Worm (Caenorhabditis elegans): Measurements from ENCODE around the gene wht-3.

Gene wht-3

DNA sequence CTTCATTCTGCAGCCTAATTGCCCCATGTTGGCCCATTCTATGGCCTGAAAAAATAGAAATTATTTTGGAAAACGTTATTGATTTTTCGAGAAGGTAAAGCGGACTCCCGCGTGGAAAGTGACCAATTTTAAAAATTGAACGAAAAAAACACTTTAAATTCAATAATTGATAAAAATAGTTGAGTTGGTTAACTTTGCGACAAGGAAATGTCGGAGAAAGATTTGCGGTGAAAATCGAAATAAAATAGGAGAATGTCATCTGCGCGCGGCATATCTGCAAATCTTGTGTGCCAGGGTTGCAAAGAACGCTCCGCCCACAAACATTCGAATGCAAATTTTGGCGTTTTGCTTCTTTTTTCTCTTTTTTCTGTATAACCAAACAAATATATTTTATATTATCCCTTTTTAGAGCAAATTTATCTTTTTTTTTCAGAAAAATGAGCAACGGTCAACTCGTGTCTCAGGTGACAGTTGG is 19.5 kb upstream of the wht-3 start, which contains the start of the genes rnf-121 and C16C10.4 (continued):
- peak; percentile 94 for TF ChIP-seq ref-2 (tag; optimal IDR thresholded peaks at IDR 0.05)
- TF ChIP-seq ceh-6 (GFP tag; optimal IDR thresholded peaks at IDR 0.05), result peak; percentile 85
- TF ChIP-seq ceh-2 (tag; optimal IDR thresholded peaks at IDR 0.05), result peak; percentile 92
- peak; percentile 92 for TF ChIP-seq ceh-19 (GFP tag; optimal IDR thresholded peaks at IDR 0.05)
- TF ChIP-seq unc-55 (GFP tag; optimal IDR thresholded peaks at IDR 0.05), result no peak
- peak; percentile 85 for TF ChIP-seq zip-5 (tag; optimal IDR thresholded peaks at IDR 0.05)
- TF ChIP-seq nhr-11 (tag; optimal IDR thresholded peaks at IDR 0.05), result no peak
- TF ChIP-seq mec-3 (tag; optimal IDR thresholded peaks at IDR 0.05; ENCODE audit: borderline replicate concordance), result no peak
- TF ChIP-seq pha-2 (tag; optimal IDR thresholded peaks at IDR 0.05), result peak; percentile 92
- TF ChIP-seq elt-4 (tag; optimal IDR thresholded peaks at IDR 0.05), result no peak
- peak; percentile 93 for TF ChIP-seq rnt-1 (tag; optimal IDR thresholded peaks at IDR 0.05)
- TF ChIP-seq hlh-13 (GFP tag; optimal IDR thresholded peaks at IDR 0.05), result peak; percentile 71
- TF ChIP-seq pros-1 (tag; optimal IDR thresholded peaks at IDR 0.05), result peak; percentile 11
- no peak for TF ChIP-seq pha-4 (tag; optimal IDR thresholded peaks at IDR 0.05)
- TF ChIP-seq ceh-30 (tag; optimal IDR thresholded peaks at IDR 0.05), result peak; percentile 93
- TF ChIP-seq dve-1 (tag; optimal IDR thresholded peaks at IDR 0.05), result peak; percentile 65
- peak; percentile 89 for TF ChIP-seq ahr-1 (tag; optimal IDR thresholded peaks at IDR 0.05)

DNA sequence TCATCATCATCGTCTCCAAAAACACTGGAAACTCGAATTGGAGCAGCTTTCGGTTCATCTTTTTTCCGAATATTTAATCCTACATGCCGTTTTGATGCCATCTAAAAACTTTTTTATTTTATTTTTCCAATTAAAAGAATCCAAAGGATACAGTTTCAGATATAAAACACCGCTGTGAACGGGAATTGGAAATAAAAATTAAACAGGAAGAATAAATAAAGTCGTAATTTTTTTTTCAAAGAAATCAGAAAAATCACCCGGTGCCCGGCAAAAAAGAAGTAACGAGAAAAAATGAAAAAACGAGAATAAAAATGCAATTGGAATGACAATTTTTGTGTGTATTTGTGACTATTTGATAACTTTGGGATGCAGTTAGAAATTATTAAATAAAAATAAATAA is 17.3 kb upstream of the wht-3 start, which contains the start of gene ccdc-55:
ccdc-55 (minus strand) TSS at position 101 of the 400 bp plus-strand sequence.
- TF ChIP-seq fkh-6 (tag; optimal IDR thresholded peaks at IDR 0.05) (no peak), hlh-13 (GFP tag; optimal IDR thresholded peaks at IDR 0.05) (no peak), lim-6 (tag; optimal IDR thresholded peaks at IDR 0.05) (no peak), ets-4 (tag; optimal IDR thresholded peaks at IDR 0.05) (no peak)

DNA sequence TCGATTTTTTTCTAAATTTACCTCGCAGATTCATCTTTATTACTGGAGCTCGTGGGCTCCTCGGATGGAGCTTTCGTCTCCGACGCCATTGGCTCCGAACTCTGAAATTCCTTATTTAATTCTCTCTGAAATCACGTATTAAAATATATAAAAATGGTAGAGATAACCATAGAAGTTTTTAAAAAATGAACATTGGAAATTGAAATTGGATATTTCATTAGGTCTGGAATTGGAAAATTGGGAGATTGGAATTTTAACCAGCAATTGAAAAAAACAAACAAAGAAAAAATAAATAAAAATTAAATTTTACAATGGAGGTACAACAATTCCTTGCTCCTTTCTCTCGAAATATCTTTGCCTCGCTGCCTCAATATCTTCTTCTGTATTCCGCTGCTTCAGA is 15.3 kb upstream of the wht-3 start, which contains the start of gene rnf-5:
rnf-5 (minus strand) TSS at position 101 of the 400 bp plus-strand sequence.
- no peak for TF ChIP-seq ttx-3 (tag; optimal IDR thresholded peaks at IDR 0.05)
- TF ChIP-seq gmeb-2 (tag; optimal IDR thresholded peaks at IDR 0.05), result no peak
- TF ChIP-seq ceh-48 (tag; optimal IDR thresholded peaks at IDR 0.05), result no peak
- no peak for TF ChIP-seq mec-3 (tag; optimal IDR thresholded peaks at IDR 0.05; ENCODE audit: borderline replicate concordance)
- no peak for TF ChIP-seq pha-4 (tag; optimal IDR thresholded peaks at IDR 0.05)
- no peak for TF ChIP-seq ref-2 (tag; optimal IDR thresholded peaks at IDR 0.05)
- no peak for TF ChIP-seq syd-9 (tag; optimal IDR thresholded peaks at IDR 0.05)
- TF ChIP-seq ets-4 (tag; optimal IDR thresholded peaks at IDR 0.05), result no peak
- no peak for TF ChIP-seq C38D4.7 (GFP tag; optimal IDR thresholded peaks at IDR 0.05)
- TF ChIP-seq K09A11.1 (tag; optimal IDR thresholded peaks at IDR 0.05; ENCODE audit: insufficient read depth), result no peak
- no peak for TF ChIP-seq ahr-1 (tag; optimal IDR thresholded peaks at IDR 0.05)
- no peak for TF ChIP-seq ama-1 (optimal IDR thresholded peaks at IDR 0.05)
- TF ChIP-seq nhr-232 (tag; optimal IDR thresholded peaks at IDR 0.05), result no peak
- no peak for TF ChIP-seq tbx-2 (tag; optimal IDR thresholded peaks at IDR 0.05)
- TF ChIP-seq C08G9.2 (tag; optimal IDR thresholded peaks at IDR 0.05), result no peak
- TF ChIP-seq che-1 (tag; optimal IDR thresholded peaks at IDR 0.05), result no peak
- TF ChIP-seq ceh-6 (GFP tag; optimal IDR thresholded peaks at IDR 0.05), result no peak
- TF ChIP-seq pag-3 (tag; optimal IDR thresholded peaks at IDR 0.05; ENCODE audit: borderline replicate concordance), result no peak
- TF ChIP-seq elt-2 (tag; optimal IDR thresholded peaks at IDR 0.05), result no peak

DNA sequence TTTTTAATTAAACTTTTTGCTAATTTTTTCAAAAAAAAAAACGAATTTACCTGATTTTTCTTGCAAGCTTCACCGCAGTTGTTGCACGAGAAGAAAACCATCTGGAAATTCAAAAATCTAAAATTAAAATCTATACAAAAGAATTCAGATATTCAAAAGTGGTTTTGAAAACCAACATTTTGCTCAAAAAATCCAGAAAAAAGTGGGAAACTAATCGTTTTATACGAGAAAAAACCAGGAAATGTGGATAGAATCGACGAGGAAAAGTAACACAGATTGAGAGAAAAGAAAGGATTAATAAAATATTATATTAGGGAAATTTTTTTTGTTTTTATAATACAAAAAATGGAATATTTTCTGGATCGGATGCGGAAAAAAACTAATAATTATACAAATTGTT is 12.7 kb upstream of the wht-3 start, which contains the start of gene C16C10.8:
C16C10.8 (minus strand) TSS at position 101 of the 400 bp plus-strand sequence.
- TF ChIP-seq unc-86 (tag; optimal IDR thresholded peaks at IDR 0.05) (no peak), ets-4 (tag; optimal IDR thresholded peaks at IDR 0.05) (no peak), ceh-34 (tag; optimal IDR thresholded peaks at IDR 0.05) (no peak), ceh-19 (GFP tag; optimal IDR thresholded peaks at IDR 0.05) (no peak), hlh-15 (tag; optimal IDR thresholded peaks at IDR 0.05) (no peak), C08G9.2 (tag; optimal IDR thresholded peaks at IDR 0.05) (no peak), lin-11 (tag; optimal IDR thresholded peaks at IDR 0.05) (no peak), pros-1 (tag; optimal IDR thresholded peaks at IDR 0.05) (no peak), ceh-45 (GFP tag; IDR thresholded peaks at IDR 0.05) (no peak), unc-3 (GFP tag; conservative IDR thresholded peaks at IDR 0.05) (no peak), unc-3 (tag; optimal IDR thresholded peaks at IDR 0.05) (no peak), tbx-7 (tag; optimal IDR thresholded peaks at IDR 0.05) (no peak), nhr-11 (tag; optimal IDR thresholded peaks at IDR 0.05) (no peak), sox-2 (GFP tag; IDR thresholded peaks at IDR 0.05) (no peak), hlh-13 (GFP tag; optimal IDR thresholded peaks at IDR 0.05) (no peak), pha-4 (tag; optimal IDR thresholded peaks at IDR 0.05) (no peak), tbx-2 (tag; optimal IDR thresholded peaks at IDR 0.05) (no peak), dve-1 (tag; optimal IDR thresholded peaks at IDR 0.05) (no peak), npax-4 (tag; optimal IDR thresholded peaks at IDR 0.05) (no peak), ceh-6 (GFP tag; optimal IDR thresholded peaks at IDR 0.05) (no peak)
